Worm (Caenorhabditis elegans): ENCODE data around the gene syd-9.

ce11 chrX:7191882-7192281 lies 26.0 kb upstream of the syd-9 start, which contains the start of gene C55B6.7:
- TF ChIP-seq egl-27 (tag; optimal IDR thresholded peaks at IDR 0.05) (no peak), snpc-4 (tag; optimal IDR thresholded peaks at IDR 0.05) (no peak), nhr-6 (tag; optimal IDR thresholded peaks at IDR 0.05) (no peak)

Data from whole organism, L2 larva.